Worm (Caenorhabditis elegans) whole organism, L4 larva: ENCODE measurements around the gene ciao-2B.

Experiments used
- ama-1 ChIP-seq: fragments of 150-350 bp; optimal IDR thresholded peaks from 2 replicates; lab custom pipeline; 2014; ENCODE audit warnings: inconsistent platforms, mixed read lengths
- dpl-1 ChIP-seq: fragments of 150-350 bp; optimal IDR thresholded peaks from 2 replicates; lab custom pipeline; 2014; ENCODE audit warnings: missing biosample characterization, missing genetic modification reagents, missing genetic modification characterization
- nhr-237 ChIP-seq: sonication (generic microtip); optimal IDR thresholded peaks from 2 replicates; lab custom pipeline; 2017; ENCODE audit warnings: missing biosample characterization, missing genetic modification characterization
- nhr-41 ChIP-seq: fragments of 200-800 bp; sonication (Bioruptor generic); IDR thresholded peaks from 2 replicates; pipeline ENCODE4 v1.3.6; 2022; ENCODE audit warnings: missing genetic modification reagents, missing genetic modification characterization, missing compliant biosample characterization
- nhr-77 ChIP-seq: fragments of 150-350 bp; optimal IDR thresholded peaks from 2 replicates; lab custom pipeline; 2014; ENCODE audit warnings: missing biosample characterization, missing genetic modification characterization
- zip-2 ChIP-seq: fragments of 150-350 bp; optimal IDR thresholded peaks from 2 replicates; lab custom pipeline; 2014; ENCODE audit warnings: missing biosample characterization, missing genetic modification characterization
- ztf-11 ChIP-seq: fragments of 150-350 bp; optimal IDR thresholded peaks from 2 replicates; lab custom pipeline; 2014; ENCODE audit warnings: missing biosample characterization, missing genetic modification characterization

ce11 chrIII:13418975-13419374 lies 20.4 kb downstream of the ciao-2B start:
- TF ChIP-seq nhr-77 (tag; lab: Kevin White, UChicago) (no peak), nhr-237 (tag; lab: Kevin White, UChicago) (no peak), dpl-1 (GFP tag; lab: Kevin White, UChicago) (no peak), ama-1 (lab: Kevin White, UChicago) (no peak), zip-2 (tag; lab: Kevin White, UChicago) (no peak), ztf-11 (tag; lab: Kevin White, UChicago) (no peak), nhr-41 (GFP tag; lab: Robert Waterston, UW) (no peak)
